Worm (Caenorhabditis elegans): Measurements from ENCODE around the gene Y55F3BR.1.

ce11 chrIV:927510-927909, 52.9 kb downstream of the Y55F3BR.1 start:
- no peak for TF ChIP-seq tab-1 (GFP tag; IDR thresholded peaks at IDR 0.05)
- TF ChIP-seq flt-1 (GFP tag; IDR thresholded peaks at IDR 0.05), result no peak
- TF ChIP-seq T22C8.4 (GFP tag; IDR thresholded peaks at IDR 0.05), result no peak
- TF ChIP-seq cog-1 (tag; optimal IDR thresholded peaks at IDR 0.05), result no peak
